Worm (Caenorhabditis elegans) whole organism, L1 larva: ENCODE data around the gene EEED8.12.

Experiments
- dpl-1 ChIP-seq, 3 experiments: fragments of 150-350 bp in 2 of 3; sonication (generic microtip) in 1 of 3; optimal IDR thresholded peaks; 2 replicates each; lab custom pipeline; 2014 to 2017; ENCODE audit warnings: missing biosample characterization in 3 of 3, missing genetic modification characterization in 3 of 3, missing genetic modification reagents in 3 of 3
- ztf-4 ChIP-seq: fragments of 150-350 bp; optimal IDR thresholded peaks from 2 replicates; lab custom pipeline; 2014; ENCODE audit warnings: missing biosample characterization, missing genetic modification characterization

DNA sequence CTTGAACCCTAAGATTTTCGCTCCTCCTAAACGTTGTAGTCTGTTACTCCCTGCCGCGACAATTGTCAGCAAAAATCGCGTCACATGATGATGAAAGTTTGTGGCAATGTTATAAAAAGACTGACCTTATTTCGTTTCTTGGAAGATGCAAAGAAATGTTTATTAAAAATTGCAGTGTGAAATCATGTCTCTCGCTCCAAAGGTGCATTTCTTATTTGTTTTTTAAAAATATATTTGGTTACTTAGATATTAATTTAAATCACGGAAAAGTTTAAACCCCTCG, 30.6 kb downstream of the EEED8.12 start:
- TF ChIP-seq ztf-4 (tag; lab: Kevin White, UChicago) (no peak), dpl-1 (GFP tag; optimal IDR thresholded peaks at IDR 0.05; lab: Kevin White, UChicago) (peak in 1 of 3 experiments; percentile 16)
